Worm (Caenorhabditis elegans): ENCODE results near the gene R02F2.4.

DNA sequence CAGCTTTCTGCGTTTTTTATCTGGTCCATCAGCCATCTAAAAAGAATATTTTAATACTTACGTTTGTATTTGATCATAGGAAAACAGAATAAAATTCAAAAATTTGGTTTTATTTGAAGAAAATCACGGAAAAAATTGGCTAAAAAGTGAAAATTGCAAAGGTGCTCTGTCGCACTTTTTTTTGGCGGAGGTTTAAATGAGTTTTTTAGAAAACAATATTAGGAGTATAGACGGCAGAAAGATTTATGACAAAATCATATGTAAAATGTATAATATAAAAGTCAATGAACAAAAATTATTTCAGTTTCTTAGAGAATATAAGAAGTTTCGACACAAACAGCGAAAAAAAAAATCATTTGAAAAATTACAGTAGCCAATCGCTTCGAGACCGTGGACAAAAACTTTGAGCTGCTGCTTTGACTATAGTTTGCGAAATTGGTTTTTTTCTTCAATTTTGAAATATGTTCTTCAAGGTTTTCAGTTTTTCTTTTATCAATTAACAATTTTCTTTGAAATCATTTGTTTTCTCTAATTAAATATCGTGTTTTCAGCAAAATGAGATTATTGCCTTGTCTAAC is at the start of gene R02F2.4, which contains the start of gene R02F2.7:
- no peak for TF ChIP-seq ama-1 (optimal IDR thresholded peaks at IDR 0.05)
- TF ChIP-seq F13C5.2 (tag; optimal IDR thresholded peaks at IDR 0.05), result no peak
- no peak for TF ChIP-seq scrt-1 (GFP tag; IDR thresholded peaks at IDR 0.05)
- no peak for TF ChIP-seq ceh-36 (tag; optimal IDR thresholded peaks at IDR 0.05)
